Fruit fly (Drosophila melanogaster) whole organism, adult: ENCODE data around the gene CG5614.

ENCODE experiments used
- CG12768 ChIP-seq: fragments of 200-800 bp; sonication (Bioruptor generic); optimal IDR thresholded peaks from 2 replicates; lab custom pipeline; 2017; ENCODE audit warnings: missing biosample characterization, missing genetic modification characterization, mild to moderate bottlenecking, moderate library complexity, missing genetic modification reagents
- ovo ChIP-seq: fragments of 200-800 bp; sonication (Bioruptor generic); optimal IDR thresholded peaks from 2 replicates; lab custom pipeline; 2016; ENCODE audit warnings: missing biosample characterization, missing genetic modification characterization
- tj ChIP-seq: fragments of 200-800 bp; sonication (Bioruptor generic); optimal IDR thresholded peaks from 3 replicates; lab custom pipeline; 2017; ENCODE audit warnings: missing biosample characterization, mild to moderate bottlenecking, missing genetic modification characterization, moderate library complexity
- toe ChIP-seq: fragments of 200-800 bp; sonication (Bioruptor generic); optimal IDR thresholded peaks from 2 replicates; lab custom pipeline; 2016; ENCODE audit warnings: missing biosample characterization, missing genetic modification characterization

dm6 chr3R:15744354-15744753 lies 35.3 kb upstream of the CG5614 start, which contains the start of gene CG4520:
- TF ChIP-seq toe (GFP tag; lab: Kevin White, UChicago) (no peak), CG12768 (GFP tag; lab: Kevin White, UChicago) (no peak), ovo (GFP tag; lab: Kevin White, UChicago) (no peak), tj (no peak)
